Worm (Caenorhabditis elegans): ENCODE results near the gene C49A9.9.

The C49A9.9 gene

DNA sequence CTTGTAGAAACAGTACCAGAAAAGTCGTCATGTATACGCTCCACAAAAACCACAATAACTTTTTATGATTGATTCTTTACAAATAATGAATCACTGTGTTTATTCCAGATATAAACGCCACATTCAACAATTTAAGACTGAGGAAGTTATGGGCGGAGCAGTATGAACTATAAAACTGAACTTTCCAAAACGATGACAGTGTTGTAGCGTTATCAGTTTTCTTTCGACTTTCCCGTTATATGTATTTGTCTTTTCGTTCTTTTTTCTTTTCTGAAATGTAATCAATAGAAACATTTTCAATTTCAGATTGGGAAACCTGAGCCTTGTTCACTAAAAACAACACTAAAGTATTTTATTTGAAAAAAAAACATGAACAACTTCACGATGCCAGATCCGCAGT is at the start of gene C49A9.9:
TSS of gene C49A9.9 (plus strand) at position 307 of the 400 bp plus-strand sequence.
- TF ChIP-seq C06A6.2 (GFP tag; conservative IDR thresholded peaks at IDR 0.05) (no peak), nhr-80 (tag; optimal IDR thresholded peaks at IDR 0.05) (peak; percentile 40)

DNA sequence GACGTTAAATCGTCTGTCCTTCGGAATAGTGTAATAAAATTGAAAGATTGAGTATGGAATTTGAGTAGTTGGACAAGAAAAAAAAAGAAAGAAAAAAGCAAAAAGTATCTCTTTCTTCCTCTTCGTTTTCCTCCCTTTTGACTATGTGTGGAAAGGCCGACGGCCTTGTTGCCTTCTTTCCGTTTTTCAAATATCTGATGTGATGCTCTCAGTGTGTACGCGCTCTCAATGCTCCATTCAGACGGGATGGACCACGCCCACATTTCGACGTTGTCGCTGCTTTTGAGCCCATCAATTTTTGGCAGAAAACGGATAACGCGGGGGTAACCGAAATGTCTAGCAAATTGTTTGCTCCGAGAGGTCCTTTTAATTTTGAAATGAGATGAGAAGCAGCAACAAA is 44.2 kb upstream of the C49A9.9 start:
- TF ChIP-seq nhr-27 (tag; optimal IDR thresholded peaks at IDR 0.05) (no peak), ets-4 (GFP tag; optimal IDR thresholded peaks at IDR 0.05) (no peak), let-607 (tag; optimal IDR thresholded peaks at IDR 0.05) (no peak), ama-1 (optimal IDR thresholded peaks at IDR 0.05) (no peak), ama-1 (GFP tag; optimal IDR thresholded peaks at IDR 0.05) (no peak), snpc-3.4 (tag; optimal IDR thresholded peaks at IDR 0.05) (no peak), F10E7.11 (tag; optimal IDR thresholded peaks at IDR 0.05) (no peak), ceh-91 (GFP tag; IDR thresholded peaks at IDR 0.05) (no peak), F52B5.7 (tag; optimal IDR thresholded peaks at IDR 0.05) (no peak), lin-35 (GFP tag; optimal IDR thresholded peaks at IDR 0.05) (no peak), him-1 (tag; optimal IDR thresholded peaks at IDR 0.05) (no peak)

DNA sequence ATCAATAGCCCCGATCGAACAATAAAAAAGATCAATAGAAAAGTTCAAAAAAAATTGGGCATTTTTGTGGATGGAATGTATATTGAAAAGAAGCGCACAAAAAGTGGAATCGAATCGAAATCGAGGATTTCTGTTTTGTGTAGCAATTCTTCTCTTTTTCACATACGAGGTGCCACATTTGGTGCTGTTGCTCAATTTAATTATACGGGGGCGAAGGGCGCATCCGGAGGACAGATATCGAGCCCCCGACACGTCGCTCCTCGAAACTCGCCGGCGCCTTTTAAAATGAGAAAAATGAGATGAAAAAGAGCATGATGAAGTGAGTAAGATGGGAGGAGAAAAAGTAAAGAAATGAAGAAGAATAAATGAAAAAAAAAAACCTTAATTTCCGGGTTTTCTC is 39.8 kb upstream of the C49A9.9 start:
- no peak for TF ChIP-seq nfya-2 (GFP tag; IDR thresholded peaks at IDR 0.05)
- no peak for TF ChIP-seq attf-6 (GFP tag; IDR thresholded peaks at IDR 0.05)
- no peak for TF ChIP-seq ceh-91 (GFP tag; IDR thresholded peaks at IDR 0.05)
- no peak for TF ChIP-seq akir-1 (GFP tag; optimal IDR thresholded peaks at IDR 0.05)
- TF ChIP-seq rpc-1 (optimal IDR thresholded peaks at IDR 0.05) = no peak
- no peak for TF ChIP-seq rpc-1 (tag; optimal IDR thresholded peaks at IDR 0.05)
- TF ChIP-seq tbx-9 (tag; optimal IDR thresholded peaks at IDR 0.05; ENCODE audit: borderline replicate concordance) = no peak
- no peak for TF ChIP-seq atf-7 (tag; optimal IDR thresholded peaks at IDR 0.05)
- TF ChIP-seq B0035.1 (tag; optimal IDR thresholded peaks at IDR 0.05) = no peak
- TF ChIP-seq K11D2.4 (GFP tag; IDR thresholded peaks at IDR 0.05) = no peak
- no peak for TF ChIP-seq madf-3 (GFP tag; IDR thresholded peaks at IDR 0.05)

DNA sequence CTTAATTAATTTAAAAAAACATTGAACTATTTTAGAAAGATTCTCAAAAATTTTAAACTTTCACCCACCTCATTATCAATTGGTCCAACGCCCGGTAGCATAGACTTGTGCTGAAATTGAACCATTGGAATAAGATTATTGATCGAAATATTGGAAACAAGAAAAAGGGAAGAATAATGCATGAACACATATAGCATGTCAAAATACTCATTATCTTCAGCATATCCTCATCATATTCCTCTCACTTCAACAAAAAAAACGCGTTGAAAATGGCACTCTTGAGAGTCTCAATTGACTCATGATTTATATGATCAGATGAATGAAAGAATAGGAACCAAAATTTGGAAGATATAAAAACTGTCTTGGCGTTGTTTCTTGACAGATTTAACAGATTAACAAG is 33.4 kb upstream of the C49A9.9 start, which contains the start of gene unc-77:
TSS of gene unc-77 (minus strand) at position 101 of the 400 bp plus-strand sequence.
- TF ChIP-seq atf-7 (tag; optimal IDR thresholded peaks at IDR 0.05) (no peak), ceh-91 (GFP tag; IDR thresholded peaks at IDR 0.05) (no peak), egrh-3 (GFP tag; IDR thresholded peaks at IDR 0.05) (no peak), hlh-12 (tag; optimal IDR thresholded peaks at IDR 0.05) (no peak), snpc-4 (GFP tag; optimal IDR thresholded peaks at IDR 0.05) (no peak), snpc-4 (tag; optimal IDR thresholded peaks at IDR 0.05) (no peak), egl-44 (GFP tag; IDR thresholded peaks at IDR 0.05) (no peak), chd-7 (tag; optimal IDR thresholded peaks at IDR 0.05) (no peak), lin-54 (GFP tag; optimal IDR thresholded peaks at IDR 0.05) (no peak), tbp1 (GFP tag; optimal IDR thresholded peaks at IDR 0.05) (no peak)

DNA sequence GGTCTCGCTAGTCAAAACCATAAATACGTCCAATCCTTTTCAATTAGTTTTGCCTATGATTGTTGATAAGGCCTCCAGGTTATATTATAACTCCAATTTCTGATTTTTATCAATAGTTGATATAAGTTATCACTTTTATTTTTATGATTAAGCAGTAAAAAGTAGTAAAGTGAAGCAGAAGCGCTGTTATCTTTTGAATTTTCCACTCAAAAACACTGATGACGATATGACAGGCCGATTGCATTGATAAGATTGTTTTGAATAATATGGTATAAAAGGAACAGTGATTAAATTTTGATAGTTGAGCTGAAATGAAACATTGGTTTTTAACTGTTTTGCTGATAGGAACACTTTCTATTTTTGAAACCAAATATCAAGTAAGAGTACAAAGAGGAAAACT is 31.6 kb upstream of the C49A9.9 start, which contains the start of gene asp-9:
TSS of gene asp-9 (plus strand) at position 312 of the 400 bp plus-strand sequence.
- TF ChIP-seq Y53F4B.3 (GFP tag; IDR thresholded peaks at IDR 0.05) = no peak
- TF ChIP-seq attf-6 (GFP tag; IDR thresholded peaks at IDR 0.05) = no peak
- no peak for TF ChIP-seq Y56A3A.18 (GFP tag; IDR thresholded peaks at IDR 0.05)
- TF ChIP-seq nhr-80 (tag; optimal IDR thresholded peaks at IDR 0.05) = no peak
- no peak for TF ChIP-seq athp-1 (tag; optimal IDR thresholded peaks at IDR 0.05)
